Worm (Caenorhabditis elegans): ENCODE results near the gene F14H12.8.

ce11 chrX:4366231-4366630 is 1.5 kb upstream of the F14H12.8 start, which contains the start of gene R160.3:
- TF ChIP-seq mab-5 (tag; optimal IDR thresholded peaks at IDR 0.05), result no peak
- TF ChIP-seq skn-1 (tag; optimal IDR thresholded peaks at IDR 0.05), result no peak
- no peak for TF ChIP-seq ZK546.5 (tag; optimal IDR thresholded peaks at IDR 0.05)
- TF ChIP-seq unc-39 (tag; optimal IDR thresholded peaks at IDR 0.05), result no peak
- no peak for TF ChIP-seq snpc-4 (tag; optimal IDR thresholded peaks at IDR 0.05)
- no peak for TF ChIP-seq nhr-77 (tag; optimal IDR thresholded peaks at IDR 0.05)
- no peak for TF ChIP-seq lsy-2 (tag; optimal IDR thresholded peaks at IDR 0.05)
- no peak for TF ChIP-seq mdl-1 (tag; optimal IDR thresholded peaks at IDR 0.05)
- TF ChIP-seq egl-27 (tag; optimal IDR thresholded peaks at IDR 0.05), result no peak
- no peak for TF ChIP-seq unc-62 (GFP tag; optimal IDR thresholded peaks at IDR 0.05)
- TF ChIP-seq ceh-16 (tag; optimal IDR thresholded peaks at IDR 0.05), result no peak

Data from whole organism, L2 larva.